Worm (Caenorhabditis elegans) whole organism, L1 larva: Measurements from ENCODE around the gene T05A7.11.

Experiments used
- C04F5.9 ChIP-seq: sonication (generic microtip); optimal IDR thresholded peaks from 2 replicates; lab custom pipeline; 2016; ENCODE audit warnings: missing genetic modification characterization, missing compliant biosample characterization
- blmp-1 ChIP-seq: fragments of 150-350 bp; optimal IDR thresholded peaks from 2 replicates; lab custom pipeline; 2014; ENCODE audit warnings: missing biosample characterization, missing genetic modification characterization
- hlh-4 ChIP-seq: sonication (generic microtip); optimal IDR thresholded peaks from 2 replicates; lab custom pipeline; 2016; ENCODE audit warnings: mild to moderate bottlenecking, missing genetic modification characterization, missing compliant biosample characterization
- isw-1 ChIP-seq: fragments of 200-800 bp; sonication (Bioruptor generic); IDR thresholded peaks from 2 replicates; pipeline ENCODE4 v1.3.6; 2022; ENCODE audit warnings: missing genetic modification characterization, missing compliant biosample characterization
- lsy-2 ChIP-seq, 2 experiments: fragments of 150-350 bp; optimal IDR thresholded peaks; 2 replicates each; lab custom pipeline; 2014; ENCODE audit warnings: missing biosample characterization in 2 of 2, missing genetic modification characterization in 2 of 2
- mef-2 ChIP-seq: fragments of 150-350 bp; optimal IDR thresholded peaks from 2 replicates; lab custom pipeline; 2014; ENCODE audit warnings: missing biosample characterization, missing genetic modification characterization
- mep-1 ChIP-seq: fragments of 150-350 bp; optimal IDR thresholded peaks from 2 replicates; lab custom pipeline; 2014; ENCODE audit warnings: missing biosample characterization, missing genetic modification characterization
- sptf-1 ChIP-seq: fragments of 150-350 bp; optimal IDR thresholded peaks from 2 replicates; lab custom pipeline; 2014; ENCODE audit warnings: missing biosample characterization, missing genetic modification characterization
- tbx-2 ChIP-seq: sonication (generic microtip); optimal IDR thresholded peaks from 2 replicates; lab custom pipeline; 2016; ENCODE audit warnings: missing genetic modification characterization, missing compliant biosample characterization
- tlp-1 ChIP-seq: fragments of 150-350 bp; optimal IDR thresholded peaks from 2 replicates; lab custom pipeline; 2014; ENCODE audit warnings: missing biosample characterization, missing genetic modification characterization

DNA sequence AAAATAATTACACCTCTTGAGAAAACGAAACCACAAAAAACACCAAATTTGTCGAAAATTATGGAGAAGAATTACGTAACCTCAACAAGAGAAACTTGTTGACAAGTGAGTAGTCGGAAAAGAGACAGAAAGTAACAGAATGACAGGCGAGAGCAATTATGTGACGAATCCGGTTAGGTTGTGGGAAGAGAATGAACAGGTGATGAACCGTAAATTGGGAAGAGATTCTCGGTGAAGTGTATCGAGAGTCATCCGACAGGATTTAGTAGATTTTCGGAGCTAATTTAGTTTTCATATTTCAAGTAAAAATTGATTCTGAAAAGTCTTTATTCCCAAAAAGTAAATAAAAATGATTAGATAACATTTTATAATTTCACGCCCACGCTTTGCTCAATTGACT, 16.1 kb upstream of the T05A7.11 start, which contains the start of gene T05A7.7:
- TF ChIP-seq mep-1 (tag; lab: Kevin White, UChicago) (no peak), sptf-1 (tag; lab: Kevin White, UChicago) (no peak), lsy-2 (tag; optimal IDR thresholded peaks at IDR 0.05; lab: Kevin White, UChicago) (no peak), blmp-1 (tag; lab: Kevin White, UChicago) (peak; percentile 43), isw-1 (GFP tag; lab: Robert Waterston, UW) (no peak), tbx-2 (tag; lab: Kevin White, UChicago) (no peak), hlh-4 (tag; lab: Kevin White, UChicago) (no peak), C04F5.9 (tag; lab: Kevin White, UChicago) (no peak), mef-2 (tag; lab: Kevin White, UChicago) (no peak), tlp-1 (tag; lab: Kevin White, UChicago) (no peak)
